Fruit fly (Drosophila melanogaster): ENCODE results near the gene CG4995.

Gene CG4995

dm6 chr2L:10344029-10344606 is 21.8 kb downstream of the CG4995 start, which contains the start of gene Frmd5:
Gene Frmd5, plus strand, starts transcription at chr2L:10344442.
- TF ChIP-seq Dll (optimal IDR thresholded peaks at IDR 0.05) (no peak), psq (optimal IDR thresholded peaks at IDR 0.05) (no peak), CG8478 (optimal IDR thresholded peaks at IDR 0.05) (no peak), pan (optimal IDR thresholded peaks at IDR 0.05) (no peak), EcR (GFP tag; optimal IDR thresholded peaks at IDR 0.05) (no peak), usp (GFP tag; optimal IDR thresholded peaks at IDR 0.05) (no peak)

dm6 chr2L:10351130-10351529 is 28.9 kb downstream of the CG4995 start:
- TF ChIP-seq usp (GFP tag; optimal IDR thresholded peaks at IDR 0.05): no peak

dm6 chr2L:10353871-10354270 is 31.6 kb downstream of the CG4995 start, which contains the start of gene CG34367:
Gene CG34367, minus strand, starts transcription at chr2L:10353905.
- TF ChIP-seq EcR (GFP tag; optimal IDR thresholded peaks at IDR 0.05) (no peak), usp (GFP tag; optimal IDR thresholded peaks at IDR 0.05) (no peak), CG8478 (optimal IDR thresholded peaks at IDR 0.05) (no peak), pan (optimal IDR thresholded peaks at IDR 0.05) (no peak), Dll (optimal IDR thresholded peaks at IDR 0.05) (no peak), psq (optimal IDR thresholded peaks at IDR 0.05) (no peak)

dm6 chr2L:10356508-10356907 is 34.2 kb downstream of the CG4995 start, which contains the start of the genes CtsL4 and ClpP:
Gene CtsL4, minus strand, starts transcription at chr2L:10356597.
Gene ClpP, plus strand, starts transcription at chr2L:10356795.
- TF ChIP-seq pan (optimal IDR thresholded peaks at IDR 0.05): no peak
- no peak for TF ChIP-seq Dll (optimal IDR thresholded peaks at IDR 0.05)
- TF ChIP-seq CG8478 (optimal IDR thresholded peaks at IDR 0.05): no peak
- no peak for TF ChIP-seq psq (optimal IDR thresholded peaks at IDR 0.05)
- TF ChIP-seq EcR (GFP tag; optimal IDR thresholded peaks at IDR 0.05): no peak

dm6 chr2L:10362408-10363067 is 40.3 kb downstream of the CG4995 start, which contains the start of the genes Cand1 and pim:
Gene Cand1, minus strand, starts transcription at chr2L:10362707.
Gene pim, plus strand, starts transcription at chr2L:10362989.
- TF ChIP-seq Dll (optimal IDR thresholded peaks at IDR 0.05) (no peak), usp (GFP tag; optimal IDR thresholded peaks at IDR 0.05) (no peak), EcR (GFP tag; optimal IDR thresholded peaks at IDR 0.05) (no peak), pan (optimal IDR thresholded peaks at IDR 0.05) (no peak), psq (optimal IDR thresholded peaks at IDR 0.05) (no peak), CG8478 (optimal IDR thresholded peaks at IDR 0.05) (no peak)

- no peak for TF ChIP-seq EcR (GFP tag; optimal IDR thresholded peaks at IDR 0.05)
- no peak for TF ChIP-seq pan (optimal IDR thresholded peaks at IDR 0.05)
- no peak for TF ChIP-seq CG8478 (optimal IDR thresholded peaks at IDR 0.05)
- no peak for TF ChIP-seq Dll (optimal IDR thresholded peaks at IDR 0.05)
- no peak for TF ChIP-seq psq (optimal IDR thresholded peaks at IDR 0.05)
- TF ChIP-seq usp (GFP tag; optimal IDR thresholded peaks at IDR 0.05): no peak
Observed at dm6 chr2L:10364229-10364628, 42.0 kb downstream of the CG4995 start, which contains the start of gene lft. Gene lft, plus strand, starts transcription at chr2L:10364471.

dm6 chr2L:10366525-10366924 is 44.2 kb downstream of the CG4995 start, which contains the start of gene CG5056:
Gene CG5056, plus strand, starts transcription at chr2L:10366692.
- no peak for TF ChIP-seq CG8478 (optimal IDR thresholded peaks at IDR 0.05)
- TF ChIP-seq psq (optimal IDR thresholded peaks at IDR 0.05): no peak
- TF ChIP-seq pan (optimal IDR thresholded peaks at IDR 0.05): no peak
- no peak for TF ChIP-seq EcR (GFP tag; optimal IDR thresholded peaks at IDR 0.05)
- no peak for TF ChIP-seq Dll (optimal IDR thresholded peaks at IDR 0.05)
- TF ChIP-seq usp (GFP tag; optimal IDR thresholded peaks at IDR 0.05): no peak

dm6 chr2L:10372297-10372696 is 50.0 kb downstream of the CG4995 start:
- no peak for TF ChIP-seq EcR (GFP tag; optimal IDR thresholded peaks at IDR 0.05)
- TF ChIP-seq usp (GFP tag; optimal IDR thresholded peaks at IDR 0.05): no peak
- TF ChIP-seq psq (optimal IDR thresholded peaks at IDR 0.05): no peak

dm6 chr2L:10373605-10374269 is 51.5 kb downstream of the CG4995 start, which contains the start of gene rho-5:
Gene rho-5, minus strand, starts transcription at chr2L:10373900.
- no peak for TF ChIP-seq usp (GFP tag; optimal IDR thresholded peaks at IDR 0.05)
- TF ChIP-seq EcR (GFP tag; optimal IDR thresholded peaks at IDR 0.05): no peak
- no peak for TF ChIP-seq pan (optimal IDR thresholded peaks at IDR 0.05)
- no peak for TF ChIP-seq CG8478 (optimal IDR thresholded peaks at IDR 0.05)
- TF ChIP-seq Dll (optimal IDR thresholded peaks at IDR 0.05): no peak
- no peak for TF ChIP-seq psq (optimal IDR thresholded peaks at IDR 0.05)
